Fruit fly (Drosophila melanogaster) whole organism, prepupa: ENCODE measurements around the gene Arfip.

Source experiments
- Blimp-1 ChIP-seq: fragments of 200-800 bp; sonication (Bioruptor generic); optimal IDR thresholded peaks from 3 replicates; lab custom pipeline; 2017; ENCODE audit warnings: missing biosample characterization, missing genetic modification characterization, mild to moderate bottlenecking, moderate library complexity, missing genetic modification reagents
- CG10669 ChIP-seq: fragments of 200-800 bp; sonication (Bioruptor generic); optimal IDR thresholded peaks from 3 replicates; lab custom pipeline; 2018; ENCODE audit warnings: missing biosample characterization, mild to moderate bottlenecking, missing genetic modification characterization, moderate library complexity
- CG11294 ChIP-seq: fragments of 200-800 bp; sonication (Bioruptor generic); IDR thresholded peaks from 2 replicates; pipeline ENCODE4 v1.3.6; 2022; ENCODE audit warnings: missing biosample characterization, missing genetic modification characterization
- CG11762 ChIP-seq: fragments of 200-800 bp; sonication (Bioruptor generic); optimal IDR thresholded peaks from 3 replicates; lab custom pipeline; 2016; ENCODE audit warnings: missing biosample characterization, missing genetic modification characterization; ENCODE audit not compliant: insufficient read depth
- CG11902 ChIP-seq: fragments of 200-800 bp; sonication (Bioruptor generic); optimal IDR thresholded peaks from 3 replicates; lab custom pipeline; 2016; ENCODE audit warnings: missing biosample characterization, missing genetic modification characterization
- CG15336 ChIP-seq: fragments of 200-800 bp; sonication (Bioruptor generic); IDR thresholded peaks from 2 replicates; pipeline ENCODE4 v1.3.6; 2022; ENCODE audit warnings: missing biosample characterization, missing genetic modification characterization
- CG1621 ChIP-seq: fragments of 200-800 bp; sonication (Bioruptor generic); optimal IDR thresholded peaks from 3 replicates; lab custom pipeline; 2018; ENCODE audit warnings: missing biosample characterization, mild to moderate bottlenecking, missing genetic modification characterization
- CG31627 ChIP-seq: fragments of 200-800 bp; sonication (Bioruptor generic); optimal IDR thresholded peaks from 3 replicates; lab custom pipeline; 2016; ENCODE audit warnings: missing biosample characterization, missing genetic modification characterization
- CG3919 ChIP-seq: fragments of 200-800 bp; sonication (Bioruptor generic); optimal IDR thresholded peaks from 3 replicates; lab custom pipeline; 2016; ENCODE audit warnings: missing biosample characterization, missing genetic modification characterization
- CG4318 ChIP-seq: fragments of 200-800 bp; sonication (Bioruptor generic); optimal IDR thresholded peaks from 3 replicates; lab custom pipeline; 2017; ENCODE audit warnings: missing biosample characterization, mild to moderate bottlenecking, missing genetic modification characterization
- CG6163 ChIP-seq: fragments of 200-800 bp; sonication (Bioruptor generic); IDR thresholded peaks from 3 replicates; pipeline ENCODE4 v1.3.6; 2022; ENCODE audit warnings: missing biosample characterization, missing genetic modification characterization
- CG6792 ChIP-seq: fragments of 200-800 bp; sonication (Bioruptor generic); optimal IDR thresholded peaks from 3 replicates; lab custom pipeline; 2016; ENCODE audit warnings: missing biosample characterization, missing genetic modification characterization
- CG6854 ChIP-seq: fragments of 200-800 bp; sonication (Bioruptor generic); optimal IDR thresholded peaks from 2 replicates; lab custom pipeline; 2017; ENCODE audit warnings: missing biosample characterization, mild to moderate bottlenecking, missing genetic modification characterization
- CG7368 ChIP-seq: fragments of 200-800 bp; sonication (Bioruptor generic); optimal IDR thresholded peaks from 3 replicates; lab custom pipeline; 2016; ENCODE audit warnings: missing biosample characterization, missing genetic modification characterization
- CG8119 ChIP-seq: fragments of 200-800 bp; sonication (Bioruptor generic); IDR thresholded peaks from 3 replicates; pipeline ENCODE4 v1.3.6; 2022; ENCODE audit warnings: missing biosample characterization, missing genetic modification characterization
- CG8632 ChIP-seq: fragments of 200-800 bp; sonication (Bioruptor generic); optimal IDR thresholded peaks from 3 replicates; lab custom pipeline; 2016; ENCODE audit warnings: missing biosample characterization, missing genetic modification characterization
- CG9139 ChIP-seq: fragments of 200-800 bp; sonication (Bioruptor generic); optimal IDR thresholded peaks from 3 replicates; lab custom pipeline; 2017; ENCODE audit warnings: missing biosample characterization, mild to moderate bottlenecking, missing genetic modification characterization
- Eip75B ChIP-seq: fragments of 200-800 bp; sonication (Bioruptor generic); optimal IDR thresholded peaks from 3 replicates; lab custom pipeline; 2016; ENCODE audit warnings: missing biosample characterization, missing genetic modification characterization
- Eip78C ChIP-seq: fragments of 200-800 bp; sonication (Bioruptor generic); peaks from one replicate; lab custom pipeline; 2016; ENCODE audit warnings: missing biosample characterization, missing genetic modification characterization
- Lpt ChIP-seq: fragments of 200-800 bp; sonication (Bioruptor generic); optimal IDR thresholded peaks from 3 replicates; lab custom pipeline; 2016; ENCODE audit warnings: missing biosample characterization, missing genetic modification characterization
- Met ChIP-seq: fragments of 200-800 bp; sonication (Bioruptor generic); optimal IDR thresholded peaks from 3 replicates; lab custom pipeline; 2016; ENCODE audit warnings: missing biosample characterization, missing genetic modification characterization
- Sox102F ChIP-seq: fragments of 200-800 bp; sonication (Bioruptor generic); optimal IDR thresholded peaks from 2 replicates; lab custom pipeline; 2016; ENCODE audit warnings: missing biosample characterization, mild to moderate bottlenecking, missing genetic modification characterization
- achi ChIP-seq: fragments of 200-800 bp; sonication (Bioruptor generic); optimal IDR thresholded peaks from 3 replicates; lab custom pipeline; 2016; ENCODE audit warnings: missing biosample characterization, missing genetic modification characterization
- acj6 ChIP-seq: fragments of 200-800 bp; sonication (Bioruptor generic); optimal IDR thresholded peaks from 3 replicates; lab custom pipeline; 2016; ENCODE audit warnings: missing biosample characterization, missing genetic modification characterization
- cyc ChIP-seq: fragments of 200-800 bp; sonication (Bioruptor generic); optimal IDR thresholded peaks from 3 replicates; lab custom pipeline; 2016; ENCODE audit warnings: missing biosample characterization, missing genetic modification characterization
- dac ChIP-seq: fragments of 200-800 bp; sonication (Bioruptor generic); optimal IDR thresholded peaks from 2 replicates; lab custom pipeline; 2017; ENCODE audit warnings: missing biosample characterization, mild to moderate bottlenecking, missing genetic modification characterization
- dsx ChIP-seq: fragments of 200-800 bp; optimal IDR thresholded peaks from 3 replicates; lab custom pipeline; 2019; ENCODE audit warnings: missing biosample characterization, mild to moderate bottlenecking, missing genetic modification characterization, moderate library complexity; ENCODE audit not compliant: poor library complexity, severe bottlenecking
- esn ChIP-seq: fragments of 200-800 bp; sonication (Bioruptor generic); optimal IDR thresholded peaks from 2 replicates; lab custom pipeline; 2016; ENCODE audit warnings: missing biosample characterization, mild to moderate bottlenecking, missing genetic modification characterization, moderate library complexity
- fd59A ChIP-seq: fragments of 200-800 bp; sonication (Bioruptor generic); optimal IDR thresholded peaks from 2 replicates; lab custom pipeline; 2017; ENCODE audit warnings: missing biosample characterization, mild to moderate bottlenecking, missing genetic modification characterization, missing genetic modification reagents
- fd85E ChIP-seq: fragments of 200-800 bp; sonication (Bioruptor generic); optimal IDR thresholded peaks from 3 replicates; lab custom pipeline; 2016; ENCODE audit warnings: missing biosample characterization, missing genetic modification characterization
- fkh ChIP-seq: fragments of 200-800 bp; sonication (Bioruptor generic); optimal IDR thresholded peaks from 3 replicates; lab custom pipeline; 2017; ENCODE audit warnings: missing biosample characterization, mild to moderate bottlenecking, missing genetic modification characterization, moderate library complexity
- lz ChIP-seq: fragments of 200-800 bp; sonication (Bioruptor generic); optimal IDR thresholded peaks from 3 replicates; lab custom pipeline; 2016; ENCODE audit warnings: missing biosample characterization, missing genetic modification characterization
- net ChIP-seq: fragments of 200-800 bp; sonication (Bioruptor generic); optimal IDR thresholded peaks from 3 replicates; lab custom pipeline; 2016; ENCODE audit warnings: missing biosample characterization, missing genetic modification characterization
- pdm3 ChIP-seq: fragments of 200-800 bp; sonication (Bioruptor generic); optimal IDR thresholded peaks from 3 replicates; lab custom pipeline; 2016; ENCODE audit warnings: missing biosample characterization, missing genetic modification characterization
- salr ChIP-seq, 2 experiments: fragments of 200-800 bp; sonication (Bioruptor generic); optimal IDR thresholded peaks; 3 replicates each; lab custom pipeline; 2016 to 2018; ENCODE audit warnings: missing biosample characterization in 2 of 2, missing genetic modification characterization in 2 of 2, mild to moderate bottlenecking in 1 of 2
- spab ChIP-seq: fragments of 200-800 bp; sonication (Bioruptor generic); optimal IDR thresholded peaks from 2 replicates; lab custom pipeline; 2017; ENCODE audit warnings: missing biosample characterization, mild to moderate bottlenecking, missing genetic modification characterization, missing genetic modification reagents
- ss ChIP-seq, 2 experiments: fragments of 200-800 bp; sonication (Bioruptor generic); optimal IDR thresholded peaks; 2 replicates in 1 of 2; 3 replicates in 1 of 2; lab custom pipeline; 2017 to 2018; ENCODE audit warnings: mild to moderate bottlenecking in 2 of 2, missing biosample characterization in 2 of 2, missing genetic modification characterization in 2 of 2, moderate library complexity in 1 of 2
- topi ChIP-seq: fragments of 200-800 bp; sonication (Bioruptor generic); optimal IDR thresholded peaks from 3 replicates; lab custom pipeline; 2016; ENCODE audit warnings: missing biosample characterization, missing genetic modification characterization
- vri ChIP-seq: fragments of 200-800 bp; sonication (Bioruptor generic); optimal IDR thresholded peaks from 3 replicates; lab custom pipeline; 2016; ENCODE audit warnings: missing biosample characterization, mild to moderate bottlenecking, missing genetic modification characterization

Arfip gene

dm6 chr3R:11226496-11226895 is 8.3 kb downstream of the Arfip start, which contains the start of gene CG17726 (continued):
- no peak for TF ChIP-seq spab
- peak; percentile 71 for TF ChIP-seq dac (GFP tag; lab: Kevin White, UChicago)
- TF ChIP-seq CG10669, result peak; percentile 94
- peak; percentile 90 for TF ChIP-seq fd59A (GFP tag; lab: Kevin White, UChicago)
- TF ChIP-seq CG6792 (GFP tag; lab: Kevin White, UChicago), result peak; percentile 97
- TF ChIP-seq CG6854, result peak; percentile 89
- peak; percentile 93 for TF ChIP-seq CG1621 (tag; lab: Kevin White, UChicago)
- peak; percentile 92 for TF ChIP-seq CG11902 (GFP tag; lab: Kevin White, UChicago)
- TF ChIP-seq CG11762, result no peak
- peak; percentile 99 for TF ChIP-seq CG8119 (GFP tag; lab: Robert Waterston, UW)
- TF ChIP-seq CG8632 (GFP tag; lab: Kevin White, UChicago), result peak; percentile 97
- TF ChIP-seq CG3919, result peak; percentile 97
- TF ChIP-seq CG11294, result peak; percentile 95
- TF ChIP-seq CG15336 (GFP tag; lab: Robert Waterston, UW), result peak; percentile 99
- peak; percentile 97 for TF ChIP-seq topi (GFP tag; lab: Kevin White, UChicago)
- TF ChIP-seq fkh (GFP tag; lab: Kevin White, UChicago), result no peak
- TF ChIP-seq net (GFP tag; lab: Kevin White, UChicago), result peak; percentile 96
- no peak for TF ChIP-seq vri (GFP tag; lab: Kevin White, UChicago)
- TF ChIP-seq CG31627, result peak; percentile 97
- TF ChIP-seq achi (GFP tag; lab: Kevin White, UChicago), result peak; percentile 96
- TF ChIP-seq esn (GFP tag; lab: Kevin White, UChicago), result peak; percentile 98

- TF ChIP-seq CG4318 (GFP tag; lab: Kevin White, UChicago) (no peak), fd85E (GFP tag; lab: Kevin White, UChicago) (no peak), acj6 (GFP tag; lab: Kevin White, UChicago) (no peak), CG9139 (no peak), dsx (no peak), Blimp-1 (no peak), topi (GFP tag; lab: Kevin White, UChicago) (no peak), lz (no peak), Eip75B (GFP tag; lab: Kevin White, UChicago) (no peak), pdm3 (GFP tag; lab: Kevin White, UChicago) (no peak), Met (GFP tag; lab: Kevin White, UChicago) (no peak), Lpt (GFP tag; lab: Kevin White, UChicago) (no peak), achi (GFP tag; lab: Kevin White, UChicago) (no peak), cyc (GFP tag; lab: Kevin White, UChicago) (no peak), fkh (GFP tag; lab: Kevin White, UChicago) (no peak)
These were observed 9.6 kb downstream of the Arfip start, which contains the start of gene scpr-C for dm6 chr3R:11225220-11225619. scpr-C (plus strand) TSS chr3R:11225520.

dm6 chr3R:11224478-11224877 is 10.3 kb downstream of the Arfip start:
- TF ChIP-seq CG1621 (tag; lab: Kevin White, UChicago) (no peak), CG6163 (no peak), CG11294 (no peak), dac (GFP tag; lab: Kevin White, UChicago) (no peak), Blimp-1 (no peak), salr (GFP tag; optimal IDR thresholded peaks at IDR 0.05; lab: Kevin White, UChicago) (no peak), CG4318 (GFP tag; lab: Kevin White, UChicago) (no peak), Sox102F (GFP tag; lab: Kevin White, UChicago) (no peak), CG8632 (GFP tag; lab: Kevin White, UChicago) (no peak), CG7368 (GFP tag; lab: Kevin White, UChicago) (no peak), CG11902 (GFP tag; lab: Kevin White, UChicago) (no peak), ss (GFP tag; optimal IDR thresholded peaks at IDR 0.05; lab: Kevin White, UChicago) (no peak), Eip78C (GFP tag; lab: Kevin White, UChicago) (no peak), lz (no peak), CG11762 (no peak)
